Worm (Caenorhabditis elegans) whole organism, midembryonic: ENCODE results near the gene saps-1.

Source experiments
- T22C8.4 ChIP-seq: fragments of 200-800 bp; sonication (Bioruptor generic); IDR thresholded peaks from 2 replicates; pipeline ENCODE4 v1.3.6; 2022; ENCODE audit warnings: missing genetic modification characterization, missing compliant biosample characterization
- cog-1 ChIP-seq: sonication (generic microtip); optimal IDR thresholded peaks from 2 replicates; lab custom pipeline; 2016; ENCODE audit warnings: missing genetic modification characterization, missing compliant biosample characterization
- flt-1 ChIP-seq: fragments of 200-800 bp; sonication (Bioruptor generic); IDR thresholded peaks from 2 replicates; pipeline ENCODE4 v1.3.6; 2022; ENCODE audit warnings: missing genetic modification characterization, missing compliant biosample characterization
- klf-2 ChIP-seq: fragments of 200-800 bp; sonication (Bioruptor generic); conservative IDR thresholded peaks from 2 replicates; pipeline ENCODE4 v1.3.6; 2022; ENCODE audit warnings: missing genetic modification reagents, missing genetic modification characterization, missing compliant biosample characterization
- med-1 ChIP-seq: sonication (generic microtip); optimal IDR thresholded peaks from 2 replicates; lab custom pipeline; 2017; ENCODE audit warnings: missing genetic modification characterization, mild to moderate bottlenecking, missing compliant biosample characterization, antibody characterized with exemption, missing genetic modification reagents; ENCODE audit not compliant: insufficient read depth
- ref-1 ChIP-seq: fragments of 200-800 bp; sonication (Bioruptor generic); conservative IDR thresholded peaks from 2 replicates; pipeline ENCODE4 v1.3.6; 2022; ENCODE audit warnings: missing genetic modification reagents, missing genetic modification characterization, missing compliant biosample characterization
- tab-1 ChIP-seq: fragments of 200-800 bp; sonication (Bioruptor generic); IDR thresholded peaks from 2 replicates; pipeline ENCODE4 v1.3.6; 2022; ENCODE audit warnings: missing genetic modification characterization, missing compliant biosample characterization
- ztf-23 ChIP-seq: fragments of 200-800 bp; sonication (Bioruptor generic); IDR thresholded peaks from 2 replicates; pipeline ENCODE4 v1.3.6; 2022; ENCODE audit warnings: missing genetic modification reagents, missing genetic modification characterization, missing compliant biosample characterization
- ztf-29 ChIP-seq: fragments of 200-800 bp; sonication (Bioruptor generic); IDR thresholded peaks from 2 replicates; pipeline ENCODE4 v1.3.6; 2022; ENCODE audit warnings: missing genetic modification reagents, missing genetic modification characterization, missing compliant biosample characterization

Gene saps-1

ce11 chrII:11293433-11293832, 4.1 kb upstream of the saps-1 start, which contains the start of gene C47G2.4:
Gene C47G2.4 (minus strand): TSS chrII:11293606.
- no peak for TF ChIP-seq ztf-23 (GFP tag; lab: Robert Waterston, UW)
- TF ChIP-seq cog-1 (tag; lab: Kevin White, UChicago), result no peak
- no peak for TF ChIP-seq klf-2 (GFP tag; lab: Robert Waterston, UW)
- no peak for TF ChIP-seq ref-1 (GFP tag; lab: Robert Waterston, UW)
- TF ChIP-seq T22C8.4 (GFP tag; lab: Robert Waterston, UW), result no peak
- no peak for TF ChIP-seq flt-1 (GFP tag; lab: Robert Waterston, UW)

ce11 chrII:11301059-11301458, 3.6 kb downstream of the saps-1 start, which contains the start of gene raga-1:
Gene raga-1 (plus strand): TSS chrII:11301359.
- TF ChIP-seq ztf-29 (GFP tag; lab: Robert Waterston, UW), result no peak
- no peak for TF ChIP-seq cog-1 (tag; lab: Kevin White, UChicago)
- TF ChIP-seq ztf-23 (GFP tag; lab: Robert Waterston, UW), result no peak
- no peak for TF ChIP-seq tab-1 (GFP tag; lab: Robert Waterston, UW)
- TF ChIP-seq klf-2 (GFP tag; lab: Robert Waterston, UW), result no peak
- TF ChIP-seq T22C8.4 (GFP tag; lab: Robert Waterston, UW), result no peak
- TF ChIP-seq flt-1 (GFP tag; lab: Robert Waterston, UW), result no peak
- TF ChIP-seq med-1, result no peak
- TF ChIP-seq ref-1 (GFP tag; lab: Robert Waterston, UW), result no peak

DNA sequence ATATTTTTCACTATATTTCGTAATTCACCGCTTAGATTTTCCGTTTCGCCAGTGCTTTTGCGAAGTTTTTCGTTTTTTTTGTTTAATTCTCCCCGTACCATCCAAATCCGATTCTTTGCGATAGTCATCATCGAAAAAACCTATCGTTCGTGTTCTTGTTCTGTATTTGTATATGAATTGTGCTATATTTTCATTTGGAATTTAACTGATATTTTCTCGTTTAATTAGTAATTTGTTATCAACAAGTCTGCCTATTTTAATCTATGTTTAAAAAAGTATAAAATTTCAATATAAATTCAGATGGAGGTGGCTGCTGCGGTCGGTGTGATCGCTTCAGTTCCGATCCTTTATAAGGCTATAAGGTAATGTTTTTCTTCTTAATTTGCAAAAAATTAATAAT, 5.1 kb downstream of the saps-1 start, which contains the start of gene samp-1:
Gene samp-1 (plus strand): TSS at position 301 of the 400 bp plus-strand sequence.
- TF ChIP-seq tab-1 (GFP tag; lab: Robert Waterston, UW) (no peak), med-1 (no peak), ztf-29 (GFP tag; lab: Robert Waterston, UW) (no peak), klf-2 (GFP tag; lab: Robert Waterston, UW) (no peak), cog-1 (tag; lab: Kevin White, UChicago) (no peak), T22C8.4 (GFP tag; lab: Robert Waterston, UW) (no peak), flt-1 (GFP tag; lab: Robert Waterston, UW) (no peak)

DNA sequence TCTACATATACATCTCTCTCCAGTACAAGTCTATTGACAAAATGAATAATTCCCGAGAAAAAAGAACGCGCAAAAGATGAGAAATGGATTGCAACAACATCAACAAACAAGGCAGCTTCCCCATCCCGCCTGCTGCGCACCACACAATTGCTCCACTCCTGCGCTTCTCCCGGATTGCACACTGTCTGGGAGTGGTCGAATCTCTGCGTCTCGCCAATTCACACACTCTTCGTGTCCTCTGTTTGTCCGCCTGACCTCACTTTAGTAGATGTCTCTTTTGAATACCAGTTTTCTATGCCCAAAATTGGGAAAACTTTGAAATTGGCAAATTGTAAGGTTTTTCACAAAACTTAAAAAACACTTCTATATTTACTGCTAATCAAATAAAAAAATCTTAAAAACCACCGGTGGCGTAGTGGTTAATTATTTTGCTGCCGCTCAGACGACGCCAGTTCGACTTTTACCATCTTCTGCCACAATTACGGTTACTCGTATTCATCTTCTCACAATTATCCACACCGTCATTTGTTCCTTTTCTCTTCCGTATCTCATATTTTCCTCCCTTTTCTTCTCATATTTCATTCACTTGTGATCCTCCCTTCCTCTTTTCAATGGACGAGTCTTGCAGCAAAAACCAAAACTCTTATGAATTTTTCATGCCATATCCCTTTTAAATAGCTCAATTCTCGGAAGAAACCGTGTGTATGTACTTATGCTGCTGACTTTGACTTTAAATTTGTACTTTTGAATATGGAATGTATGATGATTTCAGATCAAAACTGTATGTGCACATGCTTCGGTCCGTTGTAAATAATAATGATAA, 8.3 kb downstream of the saps-1 start, which contains the start of gene rsf-1:
Gene rsf-1 (plus strand): TSS at position 773 of the 823 bp plus-strand sequence.
- TF ChIP-seq flt-1 (GFP tag; lab: Robert Waterston, UW) (no peak), cog-1 (tag; lab: Kevin White, UChicago) (peak; percentile 44)

DNA sequence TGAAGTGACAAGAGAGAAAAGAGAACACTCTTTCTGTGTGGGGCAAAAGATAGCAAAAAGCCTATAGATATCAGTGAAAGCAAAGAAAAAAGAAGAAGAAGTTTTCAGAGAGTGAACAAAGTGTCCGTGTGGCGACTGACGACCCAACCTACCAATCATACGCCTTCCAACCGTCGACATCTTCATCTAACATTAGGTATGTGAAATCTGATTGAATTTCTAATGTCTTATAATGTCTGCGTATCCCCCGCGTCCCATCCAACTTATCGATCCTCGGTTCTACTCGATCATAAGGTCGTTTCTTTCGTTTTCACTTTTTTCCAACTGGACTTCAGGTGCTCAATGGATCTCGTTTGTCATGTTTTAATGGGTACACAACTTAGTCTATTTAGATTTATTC, 9.8 kb downstream of the saps-1 start:
- TF ChIP-seq ztf-29 (GFP tag; lab: Robert Waterston, UW) (no peak), med-1 (no peak), ztf-23 (GFP tag; lab: Robert Waterston, UW) (no peak), cog-1 (tag; lab: Kevin White, UChicago) (no peak), tab-1 (GFP tag; lab: Robert Waterston, UW) (no peak), ref-1 (GFP tag; lab: Robert Waterston, UW) (no peak), flt-1 (GFP tag; lab: Robert Waterston, UW) (no peak), T22C8.4 (GFP tag; lab: Robert Waterston, UW) (no peak), klf-2 (GFP tag; lab: Robert Waterston, UW) (no peak)

DNA sequence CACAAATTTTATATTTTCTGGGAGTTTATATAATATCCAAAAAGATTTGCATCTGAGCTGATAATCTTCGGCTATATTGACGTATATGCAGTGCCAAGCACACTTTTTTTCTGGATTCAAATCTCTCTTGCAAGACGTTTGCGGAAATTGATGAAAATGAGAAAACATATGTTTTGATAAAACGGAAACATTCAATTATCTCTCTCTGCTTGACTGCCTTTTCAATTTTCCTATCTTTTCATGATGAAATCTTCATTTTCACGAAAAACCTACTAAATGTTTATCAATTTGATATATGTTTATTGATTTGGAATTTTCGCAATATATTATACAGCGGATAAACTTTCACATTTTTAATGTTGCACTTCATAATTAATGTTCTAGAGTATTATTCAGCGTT, 10.5 kb downstream of the saps-1 start:
- TF ChIP-seq ztf-23 (GFP tag; lab: Robert Waterston, UW) (no peak), T22C8.4 (GFP tag; lab: Robert Waterston, UW) (no peak), med-1 (no peak), tab-1 (GFP tag; lab: Robert Waterston, UW) (no peak), ztf-29 (GFP tag; lab: Robert Waterston, UW) (no peak), cog-1 (tag; lab: Kevin White, UChicago) (no peak), ref-1 (GFP tag; lab: Robert Waterston, UW) (no peak), flt-1 (GFP tag; lab: Robert Waterston, UW) (no peak), klf-2 (GFP tag; lab: Robert Waterston, UW) (no peak)

ce11 chrII:11312223-11312622, 14.7 kb downstream of the saps-1 start, which contains the start of gene T24F1.7:
Gene T24F1.7 (plus strand): TSS chrII:11312523.
- TF ChIP-seq cog-1 (tag; lab: Kevin White, UChicago) (no peak), med-1 (no peak), ref-1 (GFP tag; lab: Robert Waterston, UW) (no peak), flt-1 (GFP tag; lab: Robert Waterston, UW) (no peak), T22C8.4 (GFP tag; lab: Robert Waterston, UW) (no peak), klf-2 (GFP tag; lab: Robert Waterston, UW) (no peak), tab-1 (GFP tag; lab: Robert Waterston, UW) (0 out of 2 replicates have a peak, but pooled peaks have one; percentile 13), ztf-29 (GFP tag; lab: Robert Waterston, UW) (no peak), ztf-23 (GFP tag; lab: Robert Waterston, UW) (no peak)

ce11 chrII:11314165-11314564, 16.7 kb downstream of the saps-1 start, which contains the start of gene T24F1.4:
Gene T24F1.4 (minus strand): TSS chrII:11314265.
- TF ChIP-seq flt-1 (GFP tag; lab: Robert Waterston, UW) (no peak), ztf-29 (GFP tag; lab: Robert Waterston, UW) (no peak), cog-1 (tag; lab: Kevin White, UChicago) (no peak), T22C8.4 (GFP tag; lab: Robert Waterston, UW) (no peak), ztf-23 (GFP tag; lab: Robert Waterston, UW) (no peak), ref-1 (GFP tag; lab: Robert Waterston, UW) (no peak), klf-2 (GFP tag; lab: Robert Waterston, UW) (no peak), tab-1 (GFP tag; lab: Robert Waterston, UW) (no peak), med-1 (no peak)

DNA sequence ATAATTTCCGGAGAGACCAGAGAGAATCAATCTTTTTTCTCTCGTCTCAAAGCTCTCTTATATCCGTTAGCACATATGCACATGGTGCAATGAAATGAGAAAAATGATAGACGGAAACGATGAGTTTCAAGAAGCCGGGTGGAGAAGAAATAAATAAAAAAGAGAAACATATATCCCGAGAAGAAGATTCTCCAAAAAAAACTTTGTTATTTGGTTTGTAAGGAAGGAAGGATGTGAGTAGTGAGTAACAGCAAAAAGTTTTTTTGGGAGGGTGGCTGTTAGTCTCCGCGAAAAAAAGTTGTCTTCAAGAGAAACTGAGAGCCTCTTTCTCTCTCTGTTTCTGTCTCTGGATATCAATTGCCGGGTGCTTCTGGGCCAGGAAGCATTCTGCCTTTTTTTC, 19.2 kb downstream of the saps-1 start:
- no peak for TF ChIP-seq cog-1 (tag; lab: Kevin White, UChicago)
- no peak for TF ChIP-seq klf-2 (GFP tag; lab: Robert Waterston, UW)
- TF ChIP-seq ztf-29 (GFP tag; lab: Robert Waterston, UW), result no peak
- TF ChIP-seq ztf-23 (GFP tag; lab: Robert Waterston, UW), result no peak
